Fruit fly (Drosophila melanogaster) whole organism, wandering third instar larva: ENCODE data around the gene fusl.

Experiments
- Sp1 ChIP-seq: fragments of 200-800 bp; sonication (Bioruptor generic); optimal IDR thresholded peaks from 3 replicates; lab custom pipeline; 2019; ENCODE audit warnings: missing biosample characterization, mild to moderate bottlenecking, missing genetic modification characterization, moderate library complexity
- h ChIP-seq: fragments of 200-800 bp; sonication (Bioruptor generic); optimal IDR thresholded peaks from 3 replicates; lab custom pipeline; 2016; ENCODE audit warnings: missing biosample characterization, mild to moderate bottlenecking, missing genetic modification characterization
- jim ChIP-seq: fragments of 175-275, 200-325 bp; sonication (Bioruptor generic); optimal IDR thresholded peaks from 2 replicates; lab custom pipeline; 2016; ENCODE audit warnings: missing biosample characterization, mild to moderate bottlenecking, missing genetic modification characterization
- lola ChIP-seq: fragments of >200 bp; optimal IDR thresholded peaks from 2 replicates; lab custom pipeline; 2017; ENCODE audit warnings: missing biosample characterization, missing genetic modification characterization
- tai ChIP-seq: sonication (Bioruptor generic); optimal IDR thresholded peaks from 2 replicates; lab custom pipeline; 2016; ENCODE audit warnings: missing biosample characterization, missing genetic modification characterization

dm6 chr2L:5348591-5348990 lies 10.7 kb upstream of the fusl start:
- TF ChIP-seq jim (GFP tag; lab: Kevin White, UChicago), result no peak
- no peak for TF ChIP-seq h (GFP tag; lab: Kevin White, UChicago)
- no peak for TF ChIP-seq lola (GFP tag; lab: Kevin White, UChicago)
- no peak for TF ChIP-seq tai
- no peak for TF ChIP-seq Sp1 (GFP tag; lab: Kevin White, UChicago)
